Fruit fly (Drosophila melanogaster): ENCODE data around the gene CG11885.
A peak's percentile ranks its signal among the peaks of the same experiment; 100 is the strongest.

The CG11885 gene

dm6 chr2L:377780-378222, 43.4 kb downstream of the CG11885 start, which contains the start of gene al:
Gene al (plus strand): TSS chr2L:378112.
- no peak for TF ChIP-seq Sox102F (GFP tag; optimal IDR thresholded peaks at IDR 0.05)
- no peak for TF ChIP-seq Sox15 (GFP tag; optimal IDR thresholded peaks at IDR 0.05)
- TF ChIP-seq CG10669 (GFP tag; optimal IDR thresholded peaks at IDR 0.05) = no peak
- no peak for TF ChIP-seq CG6792 (GFP tag; optimal IDR thresholded peaks at IDR 0.05)
- no peak for TF ChIP-seq net (GFP tag; optimal IDR thresholded peaks at IDR 0.05)
- TF ChIP-seq Sox14 (GFP tag; optimal IDR thresholded peaks at IDR 0.05) = no peak
- no peak for TF ChIP-seq Smox (GFP tag; optimal IDR thresholded peaks at IDR 0.05)
- peak in 1 of 2 experiments; percentile 45 for TF ChIP-seq ss (GFP tag; optimal IDR thresholded peaks at IDR 0.05)
- no peak for TF ChIP-seq Hr4 (GFP tag; optimal IDR thresholded peaks at IDR 0.05)
- TF ChIP-seq Eip78C (GFP tag) = peak; percentile 52
- TF ChIP-seq fd59A (GFP tag; optimal IDR thresholded peaks at IDR 0.05) = no peak
- no peak for TF ChIP-seq topi (GFP tag; optimal IDR thresholded peaks at IDR 0.05)
- TF ChIP-seq CG6854 (GFP tag; optimal IDR thresholded peaks at IDR 0.05) = no peak
- no peak for TF ChIP-seq cyc (GFP tag; optimal IDR thresholded peaks at IDR 0.05)
- no peak for TF ChIP-seq pdm3 (GFP tag; optimal IDR thresholded peaks at IDR 0.05)
- no peak for TF ChIP-seq CG6808 (GFP tag; optimal IDR thresholded peaks at IDR 0.05)
- TF ChIP-seq CG1621 (tag; optimal IDR thresholded peaks at IDR 0.05) = peak; percentile 4
- TF ChIP-seq lz (GFP tag; optimal IDR thresholded peaks at IDR 0.05) = no peak
- no peak for TF ChIP-seq CG8319 (GFP tag; optimal IDR thresholded peaks at IDR 0.05)
- no peak for TF ChIP-seq CG32006 (GFP tag; optimal IDR thresholded peaks at IDR 0.05)
- TF ChIP-seq Hr38 (GFP tag; optimal IDR thresholded peaks at IDR 0.05) = no peak
- no peak for TF ChIP-seq vri (GFP tag; optimal IDR thresholded peaks at IDR 0.05)
- 0 out of 3 replicates have a peak, but pooled peaks have one; percentile 20 for TF ChIP-seq CG6163 (GFP tag; IDR thresholded peaks at IDR 0.05)
- TF ChIP-seq fd85E (GFP tag; optimal IDR thresholded peaks at IDR 0.05) = no peak
- peak; percentile 89 for TF ChIP-seq dsx (GFP tag; optimal IDR thresholded peaks at IDR 0.05; ENCODE audit: poor library complexity, severe bottlenecking)
- no peak for TF ChIP-seq CG15336 (GFP tag; IDR thresholded peaks at IDR 0.05)
- no peak for TF ChIP-seq CG3919 (GFP tag; optimal IDR thresholded peaks at IDR 0.05)
- TF ChIP-seq Hr39 (GFP tag; optimal IDR thresholded peaks at IDR 0.05) = no peak

- TF ChIP-seq CG8119 (GFP tag; IDR thresholded peaks at IDR 0.05) = no peak
- TF ChIP-seq Eip93F (GFP tag; optimal IDR thresholded peaks at IDR 0.05) = no peak
- no peak for TF ChIP-seq CG10669 (GFP tag; optimal IDR thresholded peaks at IDR 0.05)
Observed at dm6 chr2L:371747-372146, 49.5 kb downstream of the CG11885 start.

Measured in whole organism, prepupa.